Worm (Caenorhabditis elegans) whole organism, L4 larva: ENCODE results near the gene mrps-31.
A peak's percentile ranks its signal among the peaks of the same experiment; 100 is the strongest.

ENCODE experiments used
- D1046.2 ChIP-seq: fragments of 200-800 bp; sonication (Bioruptor generic); IDR thresholded peaks from 2 replicates; pipeline ENCODE4 v1.3.6; 2022; ENCODE audit warnings: missing genetic modification characterization, missing compliant biosample characterization
- F10B5.3 ChIP-seq: sonication (generic microtip); optimal IDR thresholded peaks from 2 replicates; lab custom pipeline; 2016; ENCODE audit warnings: mild to moderate bottlenecking, missing genetic modification characterization, missing compliant biosample characterization
- F26F4.8 ChIP-seq: fragments of 200-800 bp; sonication (Bioruptor generic); conservative IDR thresholded peaks from 2 replicates; pipeline ENCODE4 v1.3.6; 2022; ENCODE audit warnings: missing genetic modification characterization, missing compliant biosample characterization
- F37D6.2 ChIP-seq: sonication (generic microtip); optimal IDR thresholded peaks from 2 replicates; lab custom pipeline; 2016; ENCODE audit warnings: mild to moderate bottlenecking, missing genetic modification characterization, missing compliant biosample characterization
- T26A8.4 ChIP-seq: fragments of 200-800 bp; sonication (Bioruptor generic); IDR thresholded peaks from 2 replicates; pipeline ENCODE4 v1.3.6; 2022; ENCODE audit warnings: missing genetic modification characterization, missing compliant biosample characterization
- Y105C5A.15 ChIP-seq: fragments of 200-800 bp; sonication (Bioruptor generic); IDR thresholded peaks from 2 replicates; pipeline ENCODE4 v1.3.6; 2022; ENCODE audit warnings: missing genetic modification characterization, missing compliant biosample characterization
- Y48G9A.11 ChIP-seq: fragments of 200-800 bp; sonication (Bioruptor generic); IDR thresholded peaks from 2 replicates; pipeline ENCODE4 v1.3.6; 2022; ENCODE audit warnings: missing genetic modification reagents, missing genetic modification characterization, missing compliant biosample characterization
- ZK337.2 ChIP-seq: fragments of 200-800 bp; sonication (Bioruptor generic); IDR thresholded peaks from 2 replicates; pipeline ENCODE4 v1.3.6; 2022; ENCODE audit warnings: missing genetic modification reagents, missing genetic modification characterization, missing compliant biosample characterization
- aha-1 ChIP-seq: fragments of 150-350 bp; peaks from one replicate; lab custom pipeline; 2014; ENCODE audit warnings: missing biosample characterization, missing genetic modification characterization
- attf-4 ChIP-seq: sonication (generic microtip); optimal IDR thresholded peaks from 3 replicates; lab custom pipeline; 2017; ENCODE audit warnings: missing biosample characterization, missing genetic modification characterization
- ceh-20 ChIP-seq: fragments of 200-800 bp; sonication (Bioruptor generic); IDR thresholded peaks from 2 replicates; pipeline ENCODE4 v1.3.6; 2022; ENCODE audit warnings: missing genetic modification reagents, missing genetic modification characterization, missing compliant biosample characterization
- dmd-6 ChIP-seq: fragments of 200-800 bp; sonication (Bioruptor generic); IDR thresholded peaks from 2 replicates; pipeline ENCODE4 v1.3.6; 2022; ENCODE audit warnings: missing genetic modification reagents, missing genetic modification characterization, missing compliant biosample characterization
- dmd-8 ChIP-seq: fragments of 200-800 bp; sonication (Bioruptor generic); IDR thresholded peaks from 2 replicates; pipeline ENCODE4 v1.3.6; 2022; ENCODE audit warnings: missing genetic modification characterization, missing compliant biosample characterization
- dve-1 ChIP-seq: sonication (generic microtip); optimal IDR thresholded peaks from 2 replicates; lab custom pipeline; 2017; ENCODE audit warnings: antibody characterized with exemption, mild to moderate bottlenecking, missing genetic modification characterization, missing compliant biosample characterization; ENCODE audit not compliant: insufficient read depth
- egl-43 ChIP-seq: fragments of 200-800 bp; sonication (Bioruptor generic); IDR thresholded peaks from 2 replicates; pipeline ENCODE4 v1.3.6; 2022; ENCODE audit warnings: missing genetic modification reagents, missing genetic modification characterization, missing compliant biosample characterization
- fkh-10 ChIP-seq: fragments of 150-350 bp; optimal IDR thresholded peaks from 2 replicates; lab custom pipeline; 2014; ENCODE audit warnings: missing biosample characterization, missing genetic modification reagents, missing genetic modification characterization
- fos-1 ChIP-seq: fragments of 150-350 bp; optimal IDR thresholded peaks from 2 replicates; lab custom pipeline; 2014; ENCODE audit warnings: missing biosample characterization, missing genetic modification characterization
- jun-1 ChIP-seq: fragments of 150-350 bp; optimal IDR thresholded peaks from 2 replicates; lab custom pipeline; 2014; ENCODE audit warnings: missing biosample characterization, missing genetic modification reagents, missing genetic modification characterization
- lim-7 ChIP-seq: fragments of 200-800 bp; sonication (Bioruptor generic); IDR thresholded peaks from 2 replicates; pipeline ENCODE4 v1.3.6; 2022; ENCODE audit warnings: missing genetic modification characterization, missing compliant biosample characterization
- lin-29 ChIP-seq: fragments of 200-800 bp; sonication (Bioruptor generic); IDR thresholded peaks from 2 replicates; pipeline ENCODE4 v1.3.6; 2022; ENCODE audit warnings: missing genetic modification reagents, missing genetic modification characterization, missing compliant biosample characterization
- lir-3 ChIP-seq: sonication (generic microtip); optimal IDR thresholded peaks from 2 replicates; lab custom pipeline; 2016; ENCODE audit warnings: mild to moderate bottlenecking, missing genetic modification characterization, missing compliant biosample characterization
- lsy-2 ChIP-seq, 2 experiments: fragments of 150-350 bp in 1 of 2; sonication (generic microtip) in 1 of 2; optimal IDR thresholded peaks; 2 replicates each; lab custom pipeline; 2014 to 2017; ENCODE audit warnings: missing biosample characterization in 2 of 2, missing genetic modification characterization in 2 of 2
- mdt-29 ChIP-seq: fragments of 200-800 bp; sonication (Bioruptor generic); IDR thresholded peaks from 2 replicates; pipeline ENCODE4 v1.3.6; 2022; ENCODE audit warnings: missing genetic modification reagents, missing genetic modification characterization, missing compliant biosample characterization
- nhr-102 ChIP-seq: sonication (generic microtip); optimal IDR thresholded peaks from 2 replicates; lab custom pipeline; 2016; ENCODE audit warnings: mild to moderate bottlenecking, missing genetic modification characterization, moderate library complexity, missing compliant biosample characterization
- nhr-11 ChIP-seq: fragments of 150-350 bp; optimal IDR thresholded peaks from 2 replicates; lab custom pipeline; 2014; ENCODE audit warnings: missing biosample characterization, missing genetic modification characterization
- nhr-237 ChIP-seq: sonication (generic microtip); optimal IDR thresholded peaks from 2 replicates; lab custom pipeline; 2017; ENCODE audit warnings: missing biosample characterization, missing genetic modification characterization
- nhr-6 ChIP-seq: fragments of 150-350 bp; optimal IDR thresholded peaks from 2 replicates; lab custom pipeline; 2014; ENCODE audit warnings: missing biosample characterization, missing genetic modification characterization
- nhr-77 ChIP-seq: fragments of 150-350 bp; optimal IDR thresholded peaks from 2 replicates; lab custom pipeline; 2014; ENCODE audit warnings: missing biosample characterization, missing genetic modification characterization
- pha-4 ChIP-seq, 2 experiments: fragments of 150-350 bp in 1 of 2; fragments of 200-800 bp in 1 of 2; sonication (Bioruptor generic) in 1 of 2; IDR thresholded peaks in 1 of 2; optimal IDR thresholded peaks in 1 of 2; 2 replicates each; pipeline versions ENCODE4 v1.3.6 to Lab custom; 2014 to 2022; ENCODE audit warnings: missing genetic modification characterization in 2 of 2, missing genetic modification reagents in 2 of 2, missing biosample characterization in 1 of 2, missing compliant biosample characterization in 1 of 2
- pqm-1 ChIP-seq: sonication (generic microtip); optimal IDR thresholded peaks from 2 replicates; lab custom pipeline; 2017; ENCODE audit warnings: missing biosample characterization, missing genetic modification characterization
- rbr-2 ChIP-seq: sonication (generic microtip); optimal IDR thresholded peaks from 2 replicates; lab custom pipeline; 2016; ENCODE audit warnings: missing genotype, missing genetic modification characterization, missing compliant biosample characterization
- skn-1 ChIP-seq: fragments of 150-350 bp; optimal IDR thresholded peaks from 2 replicates; lab custom pipeline; 2014; ENCODE audit warnings: missing biosample characterization, missing genetic modification characterization
- unc-62 ChIP-seq, 3 experiments: fragments of 150-350 bp in 1 of 3; sonication (generic microtip); optimal IDR thresholded peaks in 2 of 3; peaks in 1 of 3; 1 replicate in 1 of 3; 2 replicates in 2 of 3; lab custom pipeline; 2014 to 2017; ENCODE audit warnings: missing biosample characterization in 3 of 3, missing genetic modification characterization in 3 of 3, missing genetic modification reagents in 3 of 3, missing genotype in 1 of 3
- zip-11 ChIP-seq: fragments of 200-800 bp; sonication (Bioruptor generic); IDR thresholded peaks from 2 replicates; pipeline ENCODE4 v1.3.6; 2022; ENCODE audit warnings: missing genetic modification characterization, missing compliant biosample characterization
- zip-2 ChIP-seq: fragments of 150-350 bp; optimal IDR thresholded peaks from 2 replicates; lab custom pipeline; 2014; ENCODE audit warnings: missing biosample characterization, missing genetic modification characterization
- ztf-11 ChIP-seq: fragments of 150-350 bp; optimal IDR thresholded peaks from 2 replicates; lab custom pipeline; 2014; ENCODE audit warnings: missing biosample characterization, missing genetic modification characterization

The mrps-31 gene

ce11 chrIII:3612882-3613479 is 17.2 kb downstream of the mrps-31 start:
- no peak for TF ChIP-seq F26F4.8 (GFP tag; lab: Robert Waterston, UW)
- TF ChIP-seq nhr-6 (tag; lab: Kevin White, UChicago), result no peak
- no peak for TF ChIP-seq nhr-237
- TF ChIP-seq rbr-2 (tag; lab: Kevin White, UChicago), result no peak
- TF ChIP-seq unc-62 (GFP tag; optimal IDR thresholded peaks at IDR 0.05 in 1 of 2; lab: Kevin White, UChicago), result peak in 1 of 2 experiments; percentile 93
- no peak for TF ChIP-seq unc-62 (tag; optimal IDR thresholded peaks at IDR 0.05; lab: Kevin White, UChicago)
- TF ChIP-seq nhr-102 (tag; lab: Kevin White, UChicago), result no peak
- TF ChIP-seq attf-4 (tag; lab: Kevin White, UChicago), result no peak
- no peak for TF ChIP-seq lir-3 (tag; lab: Kevin White, UChicago)

ce11 chrIII:3612387-3612786 is 17.8 kb downstream of the mrps-31 start:
- TF ChIP-seq fos-1 (tag; lab: Kevin White, UChicago), result no peak
- TF ChIP-seq fkh-10, result no peak
- no peak for TF ChIP-seq zip-2 (tag; lab: Kevin White, UChicago)
- no peak for TF ChIP-seq ceh-20 (GFP tag; lab: Robert Waterston, UW)
- TF ChIP-seq nhr-11 (tag; lab: Kevin White, UChicago), result no peak
- TF ChIP-seq jun-1 (tag; lab: Kevin White, UChicago), result no peak
- no peak for TF ChIP-seq F37D6.2 (tag; lab: Kevin White, UChicago)
- no peak for TF ChIP-seq nhr-77 (tag; lab: Kevin White, UChicago)
- TF ChIP-seq lin-29 (GFP tag; lab: Robert Waterston, UW), result no peak
- no peak for TF ChIP-seq T26A8.4 (GFP tag; lab: Robert Waterston, UW)
- TF ChIP-seq aha-1 (tag; lab: Kevin White, UChicago), result peak; percentile 69
- TF ChIP-seq F10B5.3 (tag; lab: Kevin White, UChicago), result peak; percentile 22
- TF ChIP-seq Y105C5A.15, result no peak
- TF ChIP-seq ztf-11 (tag; lab: Kevin White, UChicago), result no peak
- no peak for TF ChIP-seq dmd-8 (GFP tag; lab: Robert Waterston, UW)
- 0 out of 2 replicates have a peak, but pooled peaks have one; percentile 12 for TF ChIP-seq F26F4.8 (GFP tag; lab: Robert Waterston, UW)
- no peak for TF ChIP-seq skn-1 (tag; lab: Kevin White, UChicago)
- no peak for TF ChIP-seq D1046.2
- no peak for TF ChIP-seq pqm-1 (tag; lab: Kevin White, UChicago)
- no peak for TF ChIP-seq lim-7 (GFP tag; lab: Robert Waterston, UW)
- no peak for TF ChIP-seq egl-43
- TF ChIP-seq ZK337.2 (GFP tag; lab: Robert Waterston, UW), result no peak
- TF ChIP-seq rbr-2 (tag; lab: Kevin White, UChicago), result no peak
- TF ChIP-seq Y48G9A.11 (GFP tag; lab: Robert Waterston, UW), result no peak
- no peak for TF ChIP-seq dmd-6 (GFP tag; lab: Robert Waterston, UW)
- TF ChIP-seq pha-4 (GFP tag; IDR thresholded peaks at IDR 0.05; lab: Robert Waterston, UW), result no peak
- no peak for TF ChIP-seq pha-4 (tag; optimal IDR thresholded peaks at IDR 0.05; lab: Kevin White, UChicago)
- TF ChIP-seq dve-1 (tag; lab: Kevin White, UChicago), result no peak
- TF ChIP-seq zip-11 (GFP tag; lab: Robert Waterston, UW), result no peak
- no peak for TF ChIP-seq lsy-2 (tag; optimal IDR thresholded peaks at IDR 0.05; lab: Kevin White, UChicago)
- TF ChIP-seq unc-62 (GFP tag; optimal IDR thresholded peaks at IDR 0.05 in 1 of 2; lab: Kevin White, UChicago), result peak in 1 of 2 experiments; percentile 68
- TF ChIP-seq unc-62 (tag; optimal IDR thresholded peaks at IDR 0.05; lab: Kevin White, UChicago), result no peak
- TF ChIP-seq, all 104 proteins: peak for 4

ce11 chrIII:3605681-3606080 is 24.5 kb downstream of the mrps-31 start:
- TF ChIP-seq fos-1 (tag; lab: Kevin White, UChicago) (no peak), nhr-102 (tag; lab: Kevin White, UChicago) (no peak), unc-62 (GFP tag; optimal IDR thresholded peaks at IDR 0.05 in 1 of 2; lab: Kevin White, UChicago) (peak in 1 of 2 experiments; percentile 84), unc-62 (tag; optimal IDR thresholded peaks at IDR 0.05; lab: Kevin White, UChicago) (no peak), mdt-29 (GFP tag; lab: Robert Waterston, UW) (no peak)
